Worm (Caenorhabditis elegans) whole organism, L4/young adult: Measurements from ENCODE around the gene math-33.

ENCODE experiments used
- W03F9.2 ChIP-seq: fragments of 150-350 bp; optimal IDR thresholded peaks from 2 replicates; lab custom pipeline; 2014; ENCODE audit warnings: missing biosample characterization, missing genetic modification characterization
- dao-5 ChIP-seq: sonication (generic microtip); optimal IDR thresholded peaks from 2 replicates; lab custom pipeline; 2016; ENCODE audit warnings: missing genotype, missing genetic modification characterization, moderate library complexity, missing compliant biosample characterization
- him-1 ChIP-seq: sonication (generic microtip); optimal IDR thresholded peaks from 2 replicates; lab custom pipeline; 2016; ENCODE audit warnings: missing genotype, missing genetic modification reagents, missing genetic modification characterization, missing compliant biosample characterization

- TF ChIP-seq him-1 (tag; lab: Kevin White, UChicago): no peak
- no peak for TF ChIP-seq W03F9.2 (tag; lab: Kevin White, UChicago)
- TF ChIP-seq dao-5 (tag; lab: Kevin White, UChicago): no peak
These were observed 26.1 kb upstream of the math-33 start, which contains the start of gene Y42A5A.1 for ce11 chrV:11087519-11087998.
